Worm (Caenorhabditis elegans): ENCODE data around the gene dhs-22.

DNA sequence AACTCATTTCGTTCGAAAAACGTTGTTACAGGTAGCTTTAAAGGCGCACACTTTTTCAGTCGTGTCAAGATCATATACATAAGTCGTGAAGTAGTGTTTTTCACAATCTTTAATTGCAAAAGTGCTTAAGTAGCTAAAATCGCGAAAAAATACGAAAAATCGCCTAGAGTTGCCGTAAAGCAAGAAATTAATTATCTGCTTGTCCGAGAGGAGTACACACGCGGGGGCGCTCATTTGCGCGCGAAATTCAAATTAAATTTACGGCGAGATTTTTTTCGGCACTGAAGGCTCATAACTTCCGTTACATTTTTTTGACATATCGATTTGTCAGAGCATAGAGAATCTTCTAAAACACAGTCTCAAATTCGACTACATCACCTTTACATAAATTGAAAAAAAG, 38.9 kb upstream of the dhs-22 start:
- TF ChIP-seq nhr-120 (GFP tag; IDR thresholded peaks at IDR 0.05) (no peak), lir-1 (GFP tag; conservative IDR thresholded peaks at IDR 0.05) (no peak), ztf-25 (GFP tag; IDR thresholded peaks at IDR 0.05) (no peak), egl-18 (GFP tag; IDR thresholded peaks at IDR 0.05) (no peak), ama-1 (optimal IDR thresholded peaks at IDR 0.05) (no peak), ama-1 (GFP tag; optimal IDR thresholded peaks at IDR 0.05) (no peak), nfya-2 (GFP tag; IDR thresholded peaks at IDR 0.05) (no peak), dpff-1 (tag; optimal IDR thresholded peaks at IDR 0.05) (no peak), lin-40 (tag; optimal IDR thresholded peaks at IDR 0.05) (no peak), sdz-38 (tag; optimal IDR thresholded peaks at IDR 0.05) (no peak)
